Worm (Caenorhabditis elegans) whole organism, midembryonic: ENCODE results near the gene T11F9.10.

Experiments used
- T22C8.4 ChIP-seq: fragments of 200-800 bp; sonication (Bioruptor generic); IDR thresholded peaks from 2 replicates; pipeline ENCODE4 v1.3.6; 2022; ENCODE audit warnings: missing genetic modification characterization, missing compliant biosample characterization
- cog-1 ChIP-seq: sonication (generic microtip); optimal IDR thresholded peaks from 2 replicates; lab custom pipeline; 2016; ENCODE audit warnings: missing genetic modification characterization, missing compliant biosample characterization
- flt-1 ChIP-seq: fragments of 200-800 bp; sonication (Bioruptor generic); IDR thresholded peaks from 2 replicates; pipeline ENCODE4 v1.3.6; 2022; ENCODE audit warnings: missing genetic modification characterization, missing compliant biosample characterization
- klf-2 ChIP-seq: fragments of 200-800 bp; sonication (Bioruptor generic); conservative IDR thresholded peaks from 2 replicates; pipeline ENCODE4 v1.3.6; 2022; ENCODE audit warnings: missing genetic modification reagents, missing genetic modification characterization, missing compliant biosample characterization
- med-1 ChIP-seq: sonication (generic microtip); optimal IDR thresholded peaks from 2 replicates; lab custom pipeline; 2017; ENCODE audit warnings: missing genetic modification characterization, mild to moderate bottlenecking, missing compliant biosample characterization, antibody characterized with exemption, missing genetic modification reagents; ENCODE audit not compliant: insufficient read depth
- ref-1 ChIP-seq: fragments of 200-800 bp; sonication (Bioruptor generic); conservative IDR thresholded peaks from 2 replicates; pipeline ENCODE4 v1.3.6; 2022; ENCODE audit warnings: missing genetic modification reagents, missing genetic modification characterization, missing compliant biosample characterization
- tab-1 ChIP-seq: fragments of 200-800 bp; sonication (Bioruptor generic); IDR thresholded peaks from 2 replicates; pipeline ENCODE4 v1.3.6; 2022; ENCODE audit warnings: missing genetic modification characterization, missing compliant biosample characterization
- ztf-23 ChIP-seq: fragments of 200-800 bp; sonication (Bioruptor generic); IDR thresholded peaks from 2 replicates; pipeline ENCODE4 v1.3.6; 2022; ENCODE audit warnings: missing genetic modification reagents, missing genetic modification characterization, missing compliant biosample characterization
- ztf-29 ChIP-seq: fragments of 200-800 bp; sonication (Bioruptor generic); IDR thresholded peaks from 2 replicates; pipeline ENCODE4 v1.3.6; 2022; ENCODE audit warnings: missing genetic modification reagents, missing genetic modification characterization, missing compliant biosample characterization

Gene T11F9.10

ce11 chrV:11503081-11503751, 16.4 kb downstream of the T11F9.10 start, which contains the start of gene C55A6.12:
TSS of gene C55A6.12 (minus strand) at chrV:11503131.
- 0 out of 2 replicates have a peak, but pooled peaks have one; percentile 32 for TF ChIP-seq ztf-23 (GFP tag; lab: Robert Waterston, UW)
- TF ChIP-seq tab-1 (GFP tag; lab: Robert Waterston, UW) = no peak
- TF ChIP-seq flt-1 (GFP tag; lab: Robert Waterston, UW) = no peak

- TF ChIP-seq cog-1 (peak; percentile 1), ztf-23 (GFP tag; lab: Robert Waterston, UW) (peak; percentile 68; the same call in 1 of the 2 replicates), flt-1 (GFP tag; lab: Robert Waterston, UW) (0 out of 2 replicates have a peak, but pooled peaks have one; percentile 24), tab-1 (GFP tag; lab: Robert Waterston, UW) (0 out of 2 replicates have a peak, but pooled peaks have one; percentile 39)
These were observed 18.1 kb downstream of the T11F9.10 start, which contains the start of the genes C55A6.1 and C55A6.10 for ce11 chrV:11504853-11505397. TSS of gene C55A6.1 (minus strand) at chrV:11504968. TSS of gene C55A6.10 (plus strand) at chrV:11505347.

- TF ChIP-seq flt-1 (GFP tag; lab: Robert Waterston, UW) (no peak), cog-1 (no peak), ztf-29 (no peak), tab-1 (GFP tag; lab: Robert Waterston, UW) (no peak), T22C8.4 (GFP tag; lab: Robert Waterston, UW) (no peak), med-1 (GFP tag; lab: Kevin White, UChicago) (no peak), ztf-23 (GFP tag; lab: Robert Waterston, UW) (no peak), ref-1 (GFP tag; lab: Robert Waterston, UW) (no peak), klf-2 (GFP tag; lab: Robert Waterston, UW) (no peak)
These were observed 19.6 kb downstream of the T11F9.10 start for ce11 chrV:11506347-11506746.

- TF ChIP-seq T22C8.4 (GFP tag; lab: Robert Waterston, UW) = no peak
These were observed 22.0 kb downstream of the T11F9.10 start, which contains the start of gene ttll-5 for ce11 chrV:11508773-11509172. TSS of gene ttll-5 (plus strand) at chrV:11509060.

- no peak for TF ChIP-seq tab-1 (GFP tag; lab: Robert Waterston, UW)
- no peak for TF ChIP-seq cog-1
- TF ChIP-seq ztf-29 = no peak
- TF ChIP-seq med-1 (GFP tag; lab: Kevin White, UChicago) = no peak
- TF ChIP-seq klf-2 (GFP tag; lab: Robert Waterston, UW) = no peak
- no peak for TF ChIP-seq flt-1 (GFP tag; lab: Robert Waterston, UW)
- no peak for TF ChIP-seq ref-1 (GFP tag; lab: Robert Waterston, UW)
- TF ChIP-seq T22C8.4 (GFP tag; lab: Robert Waterston, UW) = no peak
- no peak for TF ChIP-seq ztf-23 (GFP tag; lab: Robert Waterston, UW)
These were observed 26.7 kb downstream of the T11F9.10 start, which contains the start of gene C55A6.3 for ce11 chrV:11513432-11513831. TSS of gene C55A6.3 (minus strand) at chrV:11513532.

- TF ChIP-seq tab-1 (GFP tag; lab: Robert Waterston, UW) (no peak), ref-1 (GFP tag; lab: Robert Waterston, UW) (no peak), T22C8.4 (GFP tag; lab: Robert Waterston, UW) (no peak)
These were observed 27.9 kb downstream of the T11F9.10 start, which contains the start of gene C55A6.6 for ce11 chrV:11514677-11515076. TSS of gene C55A6.6 (minus strand) at chrV:11514737.

ce11 chrV:11515145-11515544, 28.4 kb downstream of the T11F9.10 start:
- TF ChIP-seq tab-1 (GFP tag; lab: Robert Waterston, UW) (no peak), ref-1 (GFP tag; lab: Robert Waterston, UW) (no peak), klf-2 (GFP tag; lab: Robert Waterston, UW) (no peak), flt-1 (GFP tag; lab: Robert Waterston, UW) (no peak), T22C8.4 (GFP tag; lab: Robert Waterston, UW) (no peak), cog-1 (no peak), ztf-23 (GFP tag; lab: Robert Waterston, UW) (no peak), med-1 (GFP tag; lab: Kevin White, UChicago) (no peak), ztf-29 (no peak)

- TF ChIP-seq klf-2 (GFP tag; lab: Robert Waterston, UW) (no peak), ztf-23 (GFP tag; lab: Robert Waterston, UW) (no peak), ztf-29 (no peak), med-1 (GFP tag; lab: Kevin White, UChicago) (no peak), T22C8.4 (GFP tag; lab: Robert Waterston, UW) (no peak), flt-1 (GFP tag; lab: Robert Waterston, UW) (no peak), ref-1 (GFP tag; lab: Robert Waterston, UW) (no peak), cog-1 (no peak), tab-1 (GFP tag; lab: Robert Waterston, UW) (no peak)
These were observed 29.4 kb downstream of the T11F9.10 start, which contains the start of gene sdz-8 for ce11 chrV:11516141-11516591. TSS of gene sdz-8 (minus strand) at chrV:11516191.

ce11 chrV:11517789-11518188, 31.0 kb downstream of the T11F9.10 start, which contains the start of gene C55A6.4:
TSS of gene C55A6.4 (minus strand) at chrV:11517889.
- TF ChIP-seq klf-2 (GFP tag; lab: Robert Waterston, UW) = no peak
- no peak for TF ChIP-seq tab-1 (GFP tag; lab: Robert Waterston, UW)
- no peak for TF ChIP-seq ref-1 (GFP tag; lab: Robert Waterston, UW)
- TF ChIP-seq ztf-29 = no peak
- TF ChIP-seq T22C8.4 (GFP tag; lab: Robert Waterston, UW) = no peak
- TF ChIP-seq med-1 (GFP tag; lab: Kevin White, UChicago) = no peak
- TF ChIP-seq cog-1 = no peak
- TF ChIP-seq flt-1 (GFP tag; lab: Robert Waterston, UW) = no peak
- no peak for TF ChIP-seq ztf-23 (GFP tag; lab: Robert Waterston, UW)
